Fruit fly (Drosophila melanogaster) whole organism, embryonic: ENCODE measurements around the gene Cyp12a5.

ENCODE experiments used
- Atf6 ChIP-seq: fragments of 200-800 bp; sonication (Bioruptor generic); IDR thresholded peaks from 2 replicates; pipeline ENCODE4 v1.3.6; 2022; ENCODE audit warnings: missing biosample characterization, missing genetic modification characterization
- CG1024 ChIP-seq: fragments of 200-800 bp; sonication (Bioruptor generic); IDR thresholded peaks from 2 replicates; pipeline ENCODE4 v1.3.6; 2022; ENCODE audit warnings: missing biosample characterization, missing genetic modification characterization
- CG11695 ChIP-seq: fragments of 200-800 bp; sonication (Bioruptor generic); IDR thresholded peaks from 3 replicates; pipeline ENCODE4 v1.3.6; 2022; ENCODE audit warnings: missing biosample characterization, missing genetic modification characterization
- CG12236 ChIP-seq: fragments of 200-800 bp; sonication (Bioruptor generic); optimal IDR thresholded peaks from 2 replicates; lab custom pipeline; 2016; ENCODE audit warnings: missing biosample characterization, missing genetic modification characterization
- CG13624 ChIP-seq: fragments of 200-800 bp; sonication (Bioruptor generic); optimal IDR thresholded peaks from 2 replicates; lab custom pipeline; 2016; ENCODE audit warnings: missing biosample characterization, missing genetic modification characterization
- CG14860 ChIP-seq: fragments of 200-800 bp; sonication (Bioruptor generic); IDR thresholded peaks from 3 replicates; pipeline ENCODE4 v1.3.6; 2022; ENCODE audit warnings: missing biosample characterization, missing genetic modification characterization; ENCODE audit not compliant: partially characterized antibody
- CG15514 ChIP-seq: fragments of 200-800 bp; sonication (Bioruptor generic); optimal IDR thresholded peaks from 3 replicates; lab custom pipeline; 2017; ENCODE audit warnings: missing biosample characterization, missing genetic modification characterization, mild to moderate bottlenecking, moderate library complexity, missing genetic modification reagents
- CG1603 ChIP-seq: fragments of 200-800 bp; sonication (Bioruptor generic); optimal IDR thresholded peaks from 2 replicates; lab custom pipeline; 2019; ENCODE audit warnings: missing biosample characterization, mild to moderate bottlenecking, missing genetic modification characterization, moderate library complexity
- CG1832 ChIP-seq: fragments of 200-800 bp; sonication (Bioruptor generic); optimal IDR thresholded peaks from 2 replicates; lab custom pipeline; 2017; ENCODE audit warnings: missing biosample characterization, mild to moderate bottlenecking, missing genetic modification characterization, inconsistent platforms
- CG18619 ChIP-seq: fragments of 200-800 bp; sonication (Bioruptor generic); optimal IDR thresholded peaks from 3 replicates; lab custom pipeline; 2017; ENCODE audit warnings: missing biosample characterization, mild to moderate bottlenecking, missing genetic modification characterization
- CG2116 ChIP-seq: fragments of 200-800 bp; sonication (Bioruptor generic); optimal IDR thresholded peaks from 3 replicates; lab custom pipeline; 2018; ENCODE audit warnings: missing biosample characterization, mild to moderate bottlenecking, missing genetic modification characterization
- CG2712 ChIP-seq: fragments of 200-800 bp; optimal IDR thresholded peaks from 3 replicates; lab custom pipeline; 2019; ENCODE audit warnings: missing biosample characterization, mild to moderate bottlenecking, missing genetic modification characterization, moderate library complexity
- CG30403 ChIP-seq: fragments of 200-800 bp; sonication (Bioruptor generic); optimal IDR thresholded peaks from 3 replicates; lab custom pipeline; 2016; ENCODE audit warnings: missing biosample characterization, missing genetic modification characterization
- CG31388 ChIP-seq: fragments of 200-800 bp; sonication (Bioruptor generic); optimal IDR thresholded peaks from 2 replicates; lab custom pipeline; 2016; ENCODE audit warnings: missing biosample characterization, missing genetic modification characterization
- CG32767 ChIP-seq: fragments of 200-800 bp; sonication (Bioruptor generic); IDR thresholded peaks from 2 replicates; pipeline ENCODE4 v1.3.6; 2022; ENCODE audit warnings: missing biosample characterization, missing genetic modification characterization
- CG3407 ChIP-seq: fragments of 200-800 bp; sonication (Bioruptor generic); optimal IDR thresholded peaks from 2 replicates; lab custom pipeline; 2018; ENCODE audit warnings: missing biosample characterization, mild to moderate bottlenecking, missing genetic modification characterization
- CG3995 ChIP-seq: fragments of 200-800 bp; sonication (Bioruptor generic); optimal IDR thresholded peaks from 3 replicates; lab custom pipeline; 2016; ENCODE audit warnings: missing biosample characterization, missing genetic modification characterization
- CG4617 ChIP-seq: fragments of 200-800 bp; sonication (Bioruptor generic); optimal IDR thresholded peaks from 3 replicates; lab custom pipeline; 2016; ENCODE audit warnings: missing biosample characterization, missing genetic modification characterization, borderline replicate concordance
- CG6254 ChIP-seq: fragments of 200-800 bp; sonication (Bioruptor generic); optimal IDR thresholded peaks from 3 replicates; lab custom pipeline; 2017; ENCODE audit warnings: mild to moderate bottlenecking, missing biosample characterization, missing genetic modification reagents, missing genetic modification characterization
- CG7987 ChIP-seq: fragments of 200-800 bp; sonication (Bioruptor generic); optimal IDR thresholded peaks from 2 replicates; lab custom pipeline; 2018; ENCODE audit warnings: missing biosample characterization, mild to moderate bottlenecking, missing genetic modification characterization, moderate library complexity
- CG8478 ChIP-seq: fragments of >200 bp; optimal IDR thresholded peaks from 2 replicates; lab custom pipeline; 2018
- CG8924 ChIP-seq: fragments of 200-800 bp; optimal IDR thresholded peaks from 3 replicates; lab custom pipeline; 2019; ENCODE audit warnings: missing biosample characterization, mild to moderate bottlenecking, missing genetic modification characterization, moderate library complexity
- CG9609 ChIP-seq: fragments of 200-800 bp; sonication (Bioruptor generic); optimal IDR thresholded peaks from 3 replicates; lab custom pipeline; 2016; ENCODE audit warnings: missing biosample characterization, missing genetic modification characterization
- CG9932 ChIP-seq: fragments of 200-800 bp; sonication (Bioruptor generic); IDR thresholded peaks from 2 replicates; pipeline ENCODE4 v1.3.6; 2022; ENCODE audit warnings: missing biosample characterization, missing genetic modification characterization
- Drgx ChIP-seq: fragments of 200-800 bp; sonication (Bioruptor generic); IDR thresholded peaks from 2 replicates; pipeline ENCODE4 v1.3.6; 2022; ENCODE audit warnings: missing biosample characterization, missing genetic modification characterization
- H2.0 ChIP-seq: fragments of 200-800 bp; sonication (Bioruptor generic); IDR thresholded peaks from 2 replicates; pipeline ENCODE4 v1.3.6; 2022; ENCODE audit warnings: missing biosample characterization, missing genetic modification characterization
- HmgD ChIP-seq: fragments of 200-800 bp; sonication (Bioruptor generic); optimal IDR thresholded peaks from 3 replicates; lab custom pipeline; 2016; ENCODE audit warnings: missing biosample characterization, missing genetic modification characterization
- Hr51 ChIP-seq, 2 experiments: fragments of 200-800 bp; sonication (Bioruptor generic); optimal IDR thresholded peaks; 2 replicates in 1 of 2; 3 replicates in 1 of 2; lab custom pipeline; 2016 to 2018; ENCODE audit warnings: missing biosample characterization in 2 of 2, missing genetic modification characterization in 2 of 2, mild to moderate bottlenecking in 1 of 2, moderate library complexity in 1 of 2
- Hr78 ChIP-seq, 2 experiments: fragments of 200-800 bp in 1 of 2; fragments of >200 bp in 1 of 2; sonication (Bioruptor generic) in 1 of 2; optimal IDR thresholded peaks; 2 replicates each; lab custom pipeline; 2017 to 2019; ENCODE audit warnings: missing biosample characterization in 2 of 2, missing genetic modification characterization in 2 of 2, mild to moderate bottlenecking in 1 of 2, moderate library complexity in 1 of 2
- Lpt ChIP-seq: fragments of >200 bp; optimal IDR thresholded peaks from 2 replicates; lab custom pipeline; 2018; ENCODE audit warnings: missing biosample characterization, missing genetic modification characterization
- Ravus ChIP-seq: fragments of 200-800 bp; sonication (Bioruptor generic); IDR thresholded peaks from 2 replicates; pipeline ENCODE4 v1.3.6; 2022; ENCODE audit warnings: missing biosample characterization, missing genetic modification characterization
- Xbp1 ChIP-seq: fragments of 200-800 bp; sonication (Bioruptor generic); optimal IDR thresholded peaks from 3 replicates; lab custom pipeline; 2016; ENCODE audit warnings: missing biosample characterization, mild to moderate bottlenecking, missing genetic modification characterization
- ash1 ChIP-seq: fragments of 200-800 bp; sonication (Bioruptor generic); optimal IDR thresholded peaks from 2 replicates; lab custom pipeline; 2018; ENCODE audit warnings: missing biosample characterization, mild to moderate bottlenecking, missing genetic modification characterization
- ato ChIP-seq: fragments of 200-800 bp; sonication (Bioruptor generic); IDR thresholded peaks from 2 replicates; pipeline ENCODE4 v1.3.6; 2022; ENCODE audit warnings: missing biosample characterization, missing genetic modification characterization; ENCODE audit not compliant: partially characterized antibody
- br ChIP-seq: fragments of >200 bp; optimal IDR thresholded peaks from 2 replicates; lab custom pipeline; 2017
- chm ChIP-seq: fragments of 200-800 bp; sonication (Bioruptor generic); IDR thresholded peaks from 2 replicates; pipeline ENCODE4 v1.3.6; 2022; ENCODE audit warnings: missing biosample characterization, missing genetic modification characterization
- dm ChIP-seq: fragments of 200-800 bp; sonication (Bioruptor generic); optimal IDR thresholded peaks from 3 replicates; lab custom pipeline; 2016; ENCODE audit warnings: missing biosample characterization, missing genetic modification characterization
- dmrt99B ChIP-seq: fragments of 200-800 bp; sonication (Bioruptor generic); optimal IDR thresholded peaks from 2 replicates; lab custom pipeline; 2018; ENCODE audit warnings: missing biosample characterization, mild to moderate bottlenecking, missing genetic modification characterization, moderate library complexity
- gcm2 ChIP-seq: fragments of 200-800 bp; sonication (Bioruptor generic); optimal IDR thresholded peaks from 2 replicates; lab custom pipeline; 2016; ENCODE audit warnings: missing biosample characterization, missing genetic modification characterization
- gem ChIP-seq: fragments of 200-800 bp; sonication (Bioruptor generic); optimal IDR thresholded peaks from 2 replicates; lab custom pipeline; 2019; ENCODE audit warnings: missing biosample characterization, mild to moderate bottlenecking, missing genetic modification characterization, moderate library complexity
- insv ChIP-seq, 2 experiments: fragments of 200-800 bp; sonication (Bioruptor generic); optimal IDR thresholded peaks; 3 replicates each; lab custom pipeline; 2016 to 2018; ENCODE audit warnings: missing biosample characterization in 2 of 2, missing genetic modification characterization in 2 of 2
- knrl ChIP-seq: fragments of 200-800 bp; sonication (Bioruptor generic); IDR thresholded peaks from 3 replicates; pipeline ENCODE4 v1.3.6; 2022; ENCODE audit warnings: missing biosample characterization, missing genetic modification characterization; ENCODE audit not compliant: partially characterized antibody
- lilli ChIP-seq: fragments of 200-800 bp; sonication (Bioruptor generic); optimal IDR thresholded peaks from 3 replicates; lab custom pipeline; 2016; ENCODE audit warnings: missing biosample characterization, missing genetic modification characterization
- mam ChIP-seq: fragments of 200-800 bp; sonication (Bioruptor generic); optimal IDR thresholded peaks from 3 replicates; lab custom pipeline; 2016; ENCODE audit warnings: missing biosample characterization, missing genetic modification characterization
- oc ChIP-seq: fragments of 200-800 bp; sonication (Bioruptor generic); optimal IDR thresholded peaks from 2 replicates; lab custom pipeline; 2018; ENCODE audit warnings: missing biosample characterization, mild to moderate bottlenecking, missing genetic modification characterization, moderate library complexity
- onecut ChIP-seq: fragments of 200-800 bp; sonication (Bioruptor generic); IDR thresholded peaks from 2 replicates; pipeline ENCODE4 v1.3.6; 2022; ENCODE audit warnings: missing biosample characterization, missing genetic modification characterization
- rib ChIP-seq: fragments of 200-800 bp; sonication (Bioruptor generic); IDR thresholded peaks from 2 replicates; pipeline ENCODE4 v1.3.6; 2022; ENCODE audit warnings: missing biosample characterization, missing genetic modification characterization
- seq ChIP-seq: fragments of 200-800 bp; sonication (Bioruptor generic); IDR thresholded peaks from 2 replicates; pipeline ENCODE4 v1.3.6; 2022; ENCODE audit warnings: missing biosample characterization, missing genetic modification characterization
- slbo ChIP-seq: fragments of 200-800 bp; sonication (Bioruptor generic); IDR thresholded peaks from 2 replicates; pipeline ENCODE4 v1.3.6; 2022; ENCODE audit warnings: missing biosample characterization, missing genetic modification characterization
- sqz ChIP-seq: fragments of 200-800 bp; sonication (Bioruptor generic); optimal IDR thresholded peaks from 3 replicates; lab custom pipeline; 2018; ENCODE audit warnings: missing biosample characterization, mild to moderate bottlenecking, missing genetic modification characterization
- zen2 ChIP-seq: fragments of 200-800 bp; sonication (Bioruptor generic); IDR thresholded peaks from 3 replicates; pipeline ENCODE4 v1.3.6; 2022; ENCODE audit warnings: missing biosample characterization, missing genetic modification characterization; ENCODE audit not compliant: partially characterized antibody

The Cyp12a5 gene

DNA sequence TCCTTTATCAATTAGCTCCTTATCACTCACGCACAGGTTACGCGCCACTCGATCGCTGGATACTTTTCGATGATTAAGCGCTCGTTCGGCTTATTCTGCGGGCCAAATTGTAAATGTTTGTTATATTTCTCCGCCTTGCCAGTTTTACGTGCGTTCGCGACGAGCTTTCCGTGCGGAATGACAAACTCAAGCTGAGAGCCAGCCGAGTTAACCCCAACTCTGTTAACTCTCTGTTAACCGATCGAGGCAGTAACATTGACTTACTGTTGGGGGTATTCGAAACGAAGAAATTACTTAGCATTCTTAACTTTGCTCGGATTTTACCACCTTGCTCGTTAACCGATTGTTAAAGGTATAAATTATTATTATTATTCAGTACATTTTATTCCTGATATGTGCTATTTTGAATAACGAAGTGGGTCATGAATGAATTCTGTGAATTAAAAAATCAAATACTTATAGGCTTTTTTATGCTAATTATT, 21.1 kb downstream of the Cyp12a5 start, which contains the start of gene CG5835 (continued):
- TF ChIP-seq H2.0 (GFP tag; lab: Robert Waterston, UW) (no peak), Ravus (GFP tag; lab: Robert Waterston, UW) (no peak), knrl (GFP tag; lab: Robert Waterston, UW) (no peak), dmrt99B (peak; percentile 22), HmgD (no peak), CG1603 (tag; lab: Kevin White, UChicago) (peak; percentile 5), CG18619 (GFP tag; lab: Kevin White, UChicago) (no peak), insv (GFP tag; optimal IDR thresholded peaks at IDR 0.05; lab: Kevin White, UChicago) (no peak), CG2712 (peak; percentile 37), CG32767 (no peak), chm (no peak), mam (no peak), br (no peak), Atf6 (GFP tag; lab: Robert Waterston, UW) (no peak), CG12236 (GFP tag; lab: Kevin White, UChicago) (no peak), CG11695 (GFP tag; lab: Robert Waterston, UW) (peak; percentile 55; the same call in 2 of the 3 replicates), gcm2 (GFP tag; lab: Kevin White, UChicago) (no peak), CG8924 (no peak), ato (GFP tag; lab: Robert Waterston, UW) (no peak), CG9609 (no peak), onecut (GFP tag; lab: Robert Waterston, UW) (no peak), sqz (GFP tag; lab: Kevin White, UChicago) (no peak), seq (GFP tag; lab: Robert Waterston, UW) (peak; percentile 38; the same call in 1 of the 2 replicates), CG6254 (GFP tag; lab: Kevin White, UChicago) (no peak), CG14860 (GFP tag; lab: Robert Waterston, UW) (no peak), CG31388 (no peak), CG7987 (GFP tag; lab: Kevin White, UChicago) (peak; percentile 61), CG2116 (peak; percentile 16), CG1832 (GFP tag; lab: Kevin White, UChicago) (no peak), Lpt (GFP tag; lab: Kevin White, UChicago) (no peak), oc (tag; lab: Kevin White, UChicago) (peak; percentile 30), CG1024 (GFP tag; lab: Robert Waterston, UW) (no peak), rib (GFP tag; lab: Robert Waterston, UW) (0 out of 2 replicates have a peak, but pooled peaks have one; percentile 65), CG8478 (lab: Kevin White, UChicago) (no peak), CG15514 (peak; percentile 36), Xbp1 (no peak), CG4617 (GFP tag; lab: Kevin White, UChicago) (no peak), Hr51 (GFP tag; optimal IDR thresholded peaks at IDR 0.05; lab: Kevin White, UChicago) (no peak), gem (tag; lab: Kevin White, UChicago) (peak; percentile 26), ash1 (GFP tag; lab: Kevin White, UChicago) (peak; percentile 16), CG30403 (peak; percentile 41), dm (GFP tag; lab: Kevin White, UChicago) (no peak), CG3995 (peak; percentile 81), CG9932 (GFP tag; lab: Robert Waterston, UW) (peak; percentile 42; the same call in 1 of the 2 replicates), Drgx (GFP tag; lab: Robert Waterston, UW) (peak; percentile 7; the same call in 1 of the 2 replicates), CG13624 (GFP tag; lab: Kevin White, UChicago) (no peak), lilli (GFP tag; lab: Kevin White, UChicago) (peak; percentile 45), zen2 (GFP tag; lab: Robert Waterston, UW) (no peak), CG3407 (GFP tag; lab: Kevin White, UChicago) (no peak), Hr78 (GFP tag; optimal IDR thresholded peaks at IDR 0.05; lab: Kevin White, UChicago) (peak in 1 of 2 experiments; percentile 41), slbo (GFP tag; lab: Robert Waterston, UW) (peak; percentile 50)
